Worm (Caenorhabditis elegans) whole organism, dauer: ENCODE measurements around the gene twk-46.
"Not testable (repeated sequence)": the region's sequence is repeated elsewhere in the genome, so short reads cannot be mapped to it uniquely, and the experiment has no call there.

Experiments used
- unc-62 ChIP-seq: sonication (generic microtip); optimal IDR thresholded peaks from 2 replicates; lab custom pipeline; 2017; ENCODE audit warnings: missing biosample characterization, missing genetic modification reagents, missing genetic modification characterization

Gene twk-46

ce11 chrV:19050888-19051287 is 9.1 kb upstream of the twk-46 start:
- TF ChIP-seq unc-62, result no peak

- no peak for TF ChIP-seq unc-62
These were observed 8.5 kb upstream of the twk-46 start for ce11 chrV:19051425-19051824.

ce11 chrV:19053281-19053680 is 6.7 kb upstream of the twk-46 start:
- TF ChIP-seq unc-62, result no peak

- no peak for TF ChIP-seq unc-62
These were observed 2.4 kb upstream of the twk-46 start for ce11 chrV:19057602-19058001.

- no peak for TF ChIP-seq unc-62
These were observed 1.9 kb upstream of the twk-46 start for ce11 chrV:19058086-19058485.

- TF ChIP-seq unc-62, result no peak
These were observed 3.4 kb downstream of the twk-46 start for ce11 chrV:19063326-19063725.

- no peak for TF ChIP-seq unc-62
These were observed 8.9 kb downstream of the twk-46 start for ce11 chrV:19068888-19069287.

ce11 chrV:19073169-19073568 is 13.2 kb downstream of the twk-46 start:
- no peak for TF ChIP-seq unc-62

ce11 chrV:19076835-19077234 is 16.9 kb downstream of the twk-46 start:
- no peak for TF ChIP-seq unc-62

ce11 chrV:19082541-19082940 is 22.6 kb downstream of the twk-46 start, which contains the start of gene nhr-95:
TSS of gene nhr-95 (minus strand) at chrV:19082641.
- no peak for TF ChIP-seq unc-62

- no peak for TF ChIP-seq unc-62
These were observed 23.8 kb downstream of the twk-46 start for ce11 chrV:19083789-19084188.

- no peak for TF ChIP-seq unc-62
These were observed 27.5 kb downstream of the twk-46 start, which contains the start of gene nhr-145 for ce11 chrV:19087426-19087825. TSS of gene nhr-145 (plus strand) at chrV:19087723.

- TF ChIP-seq unc-62, result no peak
These were observed 30.9 kb downstream of the twk-46 start for ce11 chrV:19090885-19091284.

- no peak for TF ChIP-seq unc-62
These were observed 39.5 kb downstream of the twk-46 start for ce11 chrV:19099504-19099903.

ce11 chrV:19101589-19102201 is 41.7 kb downstream of the twk-46 start, which contains the start of gene zhp-4:
TSS of gene zhp-4 (minus strand) at chrV:19101786.
- not testable (repeated sequence) for TF ChIP-seq unc-62

ce11 chrV:19107065-19107464 is 47.1 kb downstream of the twk-46 start:
- no peak for TF ChIP-seq unc-62
